Fruit fly (Drosophila melanogaster) whole organism, embryonic: Measurements from ENCODE around the gene CG6106.
A peak's percentile ranks its signal among the peaks of the same experiment; 100 is the strongest.

ENCODE experiments used
- Atf-2 ChIP-seq: fragments of 200-800 bp; sonication (Bioruptor generic); optimal IDR thresholded peaks from 2 replicates; lab custom pipeline; 2016; ENCODE audit warnings: missing biosample characterization, missing genetic modification characterization
- CG11504 ChIP-seq: fragments of 200-800 bp; sonication (Bioruptor generic); optimal IDR thresholded peaks from 3 replicates; lab custom pipeline; 2019; ENCODE audit warnings: missing biosample characterization, mild to moderate bottlenecking, missing genetic modification characterization, moderate library complexity
- CG12769 ChIP-seq: fragments of 200-800 bp; sonication (Bioruptor generic); optimal IDR thresholded peaks from 2 replicates; lab custom pipeline; 2019; ENCODE audit warnings: missing biosample characterization, mild to moderate bottlenecking, missing genetic modification characterization, moderate library complexity
- CG12942 ChIP-seq: fragments of 200-800 bp; sonication (Bioruptor generic); optimal IDR thresholded peaks from 3 replicates; lab custom pipeline; 2016; ENCODE audit warnings: missing biosample characterization, missing genetic modification characterization
- CG13287 ChIP-seq: fragments of 200-800 bp; sonication (Bioruptor generic); IDR thresholded peaks from 2 replicates; pipeline ENCODE4 v1.3.6; 2022; ENCODE audit warnings: missing biosample characterization, missing genetic modification characterization; ENCODE audit not compliant: partially characterized antibody
- CG13624 ChIP-seq: fragments of 200-800 bp; sonication (Bioruptor generic); optimal IDR thresholded peaks from 2 replicates; lab custom pipeline; 2016; ENCODE audit warnings: missing biosample characterization, missing genetic modification characterization
- CG13894 ChIP-seq: fragments of 200-800 bp; sonication (Bioruptor generic); optimal IDR thresholded peaks from 3 replicates; lab custom pipeline; 2018; ENCODE audit warnings: missing biosample characterization, mild to moderate bottlenecking, missing genetic modification characterization, moderate library complexity
- CG15011 ChIP-seq: fragments of 200-800 bp; sonication (Bioruptor generic); optimal IDR thresholded peaks from 3 replicates; lab custom pipeline; 2018; ENCODE audit warnings: missing biosample characterization, mild to moderate bottlenecking, missing genetic modification characterization
- CG15073 ChIP-seq: fragments of 200-800 bp; sonication (Bioruptor generic); optimal IDR thresholded peaks from 2 replicates; lab custom pipeline; 2016; ENCODE audit warnings: missing biosample characterization, missing genetic modification characterization
- CG17568 ChIP-seq: fragments of 200-800 bp; sonication (Bioruptor generic); optimal IDR thresholded peaks from 2 replicates; lab custom pipeline; 2018; ENCODE audit warnings: missing biosample characterization, mild to moderate bottlenecking, missing genetic modification characterization, moderate library complexity
- CG17829 ChIP-seq: fragments of 200-800 bp; optimal IDR thresholded peaks from 2 replicates; lab custom pipeline; 2019; ENCODE audit warnings: missing biosample characterization, mild to moderate bottlenecking, missing genetic modification characterization, moderate library complexity
- CG18476 ChIP-seq: fragments of 200-800 bp; sonication (Bioruptor generic); optimal IDR thresholded peaks from 2 replicates; lab custom pipeline; 2016; ENCODE audit warnings: missing biosample characterization, mild to moderate bottlenecking, missing genetic modification characterization
- CG2120 ChIP-seq: fragments of 200-800 bp; sonication (Bioruptor generic); optimal IDR thresholded peaks from 3 replicates; lab custom pipeline; 2016; ENCODE audit warnings: missing biosample characterization, missing genetic modification characterization
- CG30403 ChIP-seq: fragments of 200-800 bp; sonication (Bioruptor generic); optimal IDR thresholded peaks from 3 replicates; lab custom pipeline; 2016; ENCODE audit warnings: missing biosample characterization, missing genetic modification characterization
- CG3065 ChIP-seq: fragments of 200-800 bp; sonication (Bioruptor generic); optimal IDR thresholded peaks from 2 replicates; lab custom pipeline; 2016; ENCODE audit warnings: missing biosample characterization, missing genetic modification characterization
- CG31224 ChIP-seq: fragments of 200-800 bp; sonication (Bioruptor generic); IDR thresholded peaks from 2 replicates; pipeline ENCODE4 v1.3.6; 2022; ENCODE audit warnings: missing biosample characterization, missing genetic modification characterization
- CG3838 ChIP-seq: fragments of 200-800 bp; sonication (Bioruptor generic); optimal IDR thresholded peaks from 3 replicates; lab custom pipeline; 2016; ENCODE audit warnings: missing biosample characterization, missing genetic modification characterization
- CG3995 ChIP-seq: fragments of 200-800 bp; sonication (Bioruptor generic); optimal IDR thresholded peaks from 3 replicates; lab custom pipeline; 2016; ENCODE audit warnings: missing biosample characterization, missing genetic modification characterization
- CG4854 ChIP-seq: fragments of 200-800 bp; sonication (Bioruptor generic); optimal IDR thresholded peaks from 2 replicates; lab custom pipeline; 2016; ENCODE audit warnings: missing biosample characterization, missing genetic modification characterization, inconsistent platforms
- CG6175 ChIP-seq: fragments of 200-800 bp; sonication (Bioruptor generic); IDR thresholded peaks from 3 replicates; pipeline ENCODE4 v1.3.6; 2022; ENCODE audit warnings: missing biosample characterization, missing genetic modification characterization
- CG6654 ChIP-seq: fragments of 200-800 bp; sonication (Bioruptor generic); optimal IDR thresholded peaks from 2 replicates; lab custom pipeline; 2017; ENCODE audit warnings: missing biosample characterization, mild to moderate bottlenecking, missing genetic modification characterization
- CG6791 ChIP-seq: fragments of 200-800 bp; sonication (Bioruptor generic); IDR thresholded peaks from 3 replicates; pipeline ENCODE4 v1.3.6; 2022; ENCODE audit warnings: missing biosample characterization, missing genetic modification characterization; ENCODE audit not compliant: partially characterized antibody
- CG7963 ChIP-seq: fragments of 200-800 bp; sonication (Bioruptor generic); IDR thresholded peaks from 3 replicates; pipeline ENCODE4 v1.3.6; 2022; ENCODE audit warnings: missing biosample characterization, missing genetic modification characterization; ENCODE audit not compliant: partially characterized antibody
- CG8290 ChIP-seq, 3 experiments: fragments of 200-800 bp; sonication (Bioruptor generic); optimal IDR thresholded peaks; 2 replicates each; lab custom pipeline; 2016 to 2019; ENCODE audit warnings: missing biosample characterization in 3 of 3, missing genetic modification characterization in 3 of 3, mild to moderate bottlenecking in 2 of 3, moderate library complexity in 1 of 3
- CG9437 ChIP-seq: fragments of 200-800 bp; sonication (Bioruptor generic); optimal IDR thresholded peaks from 2 replicates; lab custom pipeline; 2018; ENCODE audit warnings: missing biosample characterization, mild to moderate bottlenecking, missing genetic modification characterization
- CG9932 ChIP-seq: fragments of 200-800 bp; sonication (Bioruptor generic); IDR thresholded peaks from 2 replicates; pipeline ENCODE4 v1.3.6; 2022; ENCODE audit warnings: missing biosample characterization, missing genetic modification characterization
- CkIIα-i1 ChIP-seq: fragments of 200-800 bp; sonication (Bioruptor generic); IDR thresholded peaks from 2 replicates; pipeline ENCODE4 v1.3.6; 2022; ENCODE audit warnings: missing biosample characterization, missing genetic modification characterization
- Doc2 ChIP-seq: fragments of 200-800 bp; sonication (Bioruptor generic); IDR thresholded peaks from 2 replicates; pipeline ENCODE4 v1.3.6; 2022; ENCODE audit warnings: missing biosample characterization, missing genetic modification characterization
- Drgx ChIP-seq: fragments of 200-800 bp; sonication (Bioruptor generic); IDR thresholded peaks from 2 replicates; pipeline ENCODE4 v1.3.6; 2022; ENCODE audit warnings: missing biosample characterization, missing genetic modification characterization
- HLH3B ChIP-seq: fragments of 200-800 bp; sonication (Bioruptor generic); IDR thresholded peaks from 2 replicates; pipeline ENCODE4 v1.3.6; 2022; ENCODE audit warnings: missing biosample characterization, missing genetic modification characterization
- HmgZ ChIP-seq: fragments of 200-800 bp; sonication (Bioruptor generic); optimal IDR thresholded peaks from 2 replicates; lab custom pipeline; 2018; ENCODE audit warnings: missing biosample characterization, mild to moderate bottlenecking, missing genetic modification characterization
- Max ChIP-seq: fragments of 200-800 bp; sonication (Bioruptor generic); optimal IDR thresholded peaks from 2 replicates; lab custom pipeline; 2016; ENCODE audit warnings: missing biosample characterization, mild to moderate bottlenecking, missing genetic modification characterization
- Med ChIP-seq: fragments of 200-800 bp; sonication (Bioruptor generic); peaks from one replicate; lab custom pipeline; 2016; ENCODE audit warnings: missing biosample characterization, missing genetic modification characterization, mild to moderate bottlenecking, inconsistent platforms, moderate library complexity
- NC2β ChIP-seq: fragments of 200-800 bp; sonication (Bioruptor generic); optimal IDR thresholded peaks from 2 replicates; lab custom pipeline; 2016; ENCODE audit warnings: missing biosample characterization, missing genetic modification characterization
- NfI ChIP-seq: fragments of 200-800 bp; sonication (Bioruptor generic); optimal IDR thresholded peaks from 3 replicates; lab custom pipeline; 2018; ENCODE audit warnings: missing biosample characterization, mild to moderate bottlenecking, missing genetic modification characterization, moderate library complexity
- Six4 ChIP-seq: fragments of 200-800 bp; sonication (Bioruptor generic); optimal IDR thresholded peaks from 2 replicates; lab custom pipeline; 2016; ENCODE audit warnings: missing biosample characterization, missing genetic modification characterization
- cad ChIP-seq: fragments of >200 bp; optimal IDR thresholded peaks from 2 replicates; lab custom pipeline; 2017; ENCODE audit warnings: missing biosample characterization, missing genetic modification characterization
- chinmo ChIP-seq: fragments of 200-800 bp; sonication (Bioruptor generic); IDR thresholded peaks from 4 replicates; pipeline ENCODE4 v1.3.6; 2022; ENCODE audit warnings: missing biosample characterization, missing genetic modification characterization; ENCODE audit not compliant: partially characterized antibody
- crp ChIP-seq, 2 experiments: fragments of 200-800 bp; sonication (Bioruptor generic); optimal IDR thresholded peaks; 2 replicates in 1 of 2; 3 replicates in 1 of 2; lab custom pipeline; 2017; ENCODE audit warnings: missing biosample characterization in 2 of 2, missing genetic modification characterization in 2 of 2, mild to moderate bottlenecking in 1 of 2, moderate library complexity in 1 of 2
- dysf ChIP-seq: fragments of 200-800 bp; sonication (Bioruptor generic); IDR thresholded peaks from 3 replicates; pipeline ENCODE4 v1.3.6; 2022; ENCODE audit warnings: missing biosample characterization, missing genetic modification characterization
- her ChIP-seq: fragments of 200-800 bp; sonication (Bioruptor generic); optimal IDR thresholded peaks from 2 replicates; lab custom pipeline; 2016; ENCODE audit warnings: missing biosample characterization, missing genetic modification characterization
- hth ChIP-seq: fragments of >200 bp; optimal IDR thresholded peaks from 2 replicates; lab custom pipeline; 2017; ENCODE audit warnings: inconsistent platforms
- ind ChIP-seq: fragments of 200-800 bp; sonication (Bioruptor generic); optimal IDR thresholded peaks from 3 replicates; lab custom pipeline; 2016; ENCODE audit warnings: missing biosample characterization, missing genetic modification characterization
- ken ChIP-seq: fragments of 200-800 bp; sonication (Bioruptor generic); IDR thresholded peaks from 3 replicates; pipeline ENCODE4 v1.3.6; 2022; ENCODE audit warnings: missing biosample characterization, missing genetic modification characterization
- nmo ChIP-seq: fragments of 200-800 bp; sonication (Bioruptor generic); optimal IDR thresholded peaks from 2 replicates; lab custom pipeline; 2018; ENCODE audit warnings: missing biosample characterization, mild to moderate bottlenecking, missing genetic modification characterization, moderate library complexity
- pb ChIP-seq: fragments of 200-800 bp; sonication (Bioruptor generic); optimal IDR thresholded peaks from 3 replicates; lab custom pipeline; 2016; ENCODE audit warnings: missing biosample characterization, missing genetic modification characterization
- sens ChIP-seq: fragments of 200-800 bp; sonication (Bioruptor generic); peaks from one replicate; lab custom pipeline; 2016; ENCODE audit warnings: missing biosample characterization, missing genetic modification characterization
- stc ChIP-seq: fragments of 200-800 bp; sonication (Bioruptor generic); IDR thresholded peaks from 2 replicates; pipeline ENCODE4 v1.3.6; 2022; ENCODE audit warnings: missing biosample characterization, missing genetic modification characterization
- tin ChIP-seq: fragments of 200-800 bp; sonication (Bioruptor generic); optimal IDR thresholded peaks from 3 replicates; lab custom pipeline; 2016; ENCODE audit warnings: missing biosample characterization, missing genetic modification characterization
- zfh1 ChIP-seq: fragments of 200-800 bp; sonication (Bioruptor generic); IDR thresholded peaks from 3 replicates; pipeline ENCODE4 v1.3.6; 2022; ENCODE audit warnings: missing biosample characterization, missing genetic modification characterization

Gene CG6106

DNA sequence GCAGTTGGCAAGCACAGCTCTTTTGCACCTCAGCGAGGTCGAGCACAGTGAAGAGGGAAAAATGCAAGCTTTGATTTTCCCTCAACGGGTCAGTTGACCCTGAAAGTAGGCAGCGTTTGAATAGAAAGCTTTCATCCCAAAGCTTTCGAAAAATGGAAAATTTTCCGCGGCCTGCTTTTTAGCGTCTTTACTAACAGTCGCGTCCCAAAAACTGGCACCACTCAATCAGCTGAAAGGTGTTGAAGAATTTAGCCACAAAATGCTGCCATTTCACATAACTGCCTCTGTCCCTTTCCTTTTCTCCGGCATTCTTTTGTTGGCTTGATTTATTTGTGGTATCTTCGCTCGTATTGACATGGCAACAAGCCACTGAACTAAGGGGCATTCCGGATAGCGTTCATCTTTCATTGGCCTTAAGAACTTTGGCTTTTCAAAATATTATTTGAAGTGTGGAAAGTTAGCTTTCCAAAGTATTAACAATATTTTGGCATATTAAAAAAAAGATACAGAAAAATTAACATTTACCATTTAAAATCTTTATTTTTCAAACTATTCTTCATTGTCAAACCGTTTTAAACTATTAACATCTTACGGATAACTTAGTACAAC lies 38.7 kb upstream of the CG6106 start:
- no peak for TF ChIP-seq CG8290 (GFP tag; optimal IDR thresholded peaks at IDR 0.05; lab: Kevin White, UChicago)
- TF ChIP-seq CG8290 (tag; optimal IDR thresholded peaks at IDR 0.05; lab: Kevin White, UChicago), result peak in 1 of 2 experiments; percentile 46
- no peak for TF ChIP-seq CG6791 (GFP tag; lab: Robert Waterston, UW)
- no peak for TF ChIP-seq CG17568
- TF ChIP-seq HLH3B, result 0 out of 2 replicates have a peak, but pooled peaks have one; percentile 10
- peak in 1 of 2 experiments; percentile 45 for TF ChIP-seq crp (GFP tag; optimal IDR thresholded peaks at IDR 0.05; lab: Kevin White, UChicago)
- peak; percentile 0 for TF ChIP-seq HmgZ (tag; lab: Kevin White, UChicago)
- TF ChIP-seq CG12769 (tag; lab: Kevin White, UChicago), result peak; percentile 48
- 0 out of 3 replicates have a peak, but pooled peaks have one; percentile 5 for TF ChIP-seq dysf (GFP tag; lab: Robert Waterston, UW)
- TF ChIP-seq CG3065, result no peak
- TF ChIP-seq CG9437 (GFP tag; lab: Kevin White, UChicago), result peak; percentile 9
- no peak for TF ChIP-seq ken (GFP tag; lab: Robert Waterston, UW)
- TF ChIP-seq CG3838 (GFP tag; lab: Kevin White, UChicago), result no peak
- no peak for TF ChIP-seq hth (lab: Kevin White, UChicago)
- no peak for TF ChIP-seq tin (GFP tag; lab: Kevin White, UChicago)
- peak; percentile 14 for TF ChIP-seq NfI (GFP tag; lab: Kevin White, UChicago)
- TF ChIP-seq CG30403 (GFP tag; lab: Kevin White, UChicago), result no peak
- no peak for TF ChIP-seq Atf-2 (GFP tag; lab: Kevin White, UChicago)
- TF ChIP-seq CG6654 (GFP tag; lab: Kevin White, UChicago), result no peak
- no peak for TF ChIP-seq zfh1 (GFP tag; lab: Robert Waterston, UW)
- TF ChIP-seq Drgx, result no peak
- peak; percentile 24 for TF ChIP-seq CG2120 (GFP tag; lab: Kevin White, UChicago)
- peak; percentile 39 for TF ChIP-seq CG11504 (tag; lab: Kevin White, UChicago)
- TF ChIP-seq CG15011, result no peak
- peak; percentile 94 for TF ChIP-seq CG15073 (GFP tag; lab: Kevin White, UChicago)
- no peak for TF ChIP-seq stc (GFP tag; lab: Robert Waterston, UW)
- no peak for TF ChIP-seq nmo (GFP tag; lab: Kevin White, UChicago)
- TF ChIP-seq cad, result no peak
- TF ChIP-seq pb (GFP tag; lab: Kevin White, UChicago), result no peak
- TF ChIP-seq CG31224 (GFP tag; lab: Robert Waterston, UW), result no peak
- TF ChIP-seq CG4854, result no peak
- peak; percentile 36; the same call in 1 of the 3 replicates for TF ChIP-seq CG6175
- peak; percentile 62 for TF ChIP-seq sens
- TF ChIP-seq Doc2 (GFP tag; lab: Robert Waterston, UW), result no peak
- TF ChIP-seq CG13894, result no peak
- TF ChIP-seq NC2β (GFP tag; lab: Kevin White, UChicago), result no peak
- TF ChIP-seq CG3995 (GFP tag; lab: Kevin White, UChicago), result no peak
- TF ChIP-seq Med, result peak; percentile 76
- no peak for TF ChIP-seq Max (GFP tag; lab: Kevin White, UChicago)
- TF ChIP-seq CG7963 (GFP tag; lab: Robert Waterston, UW), result no peak
- 0 out of 2 replicates have a peak, but pooled peaks have one; percentile 8 for TF ChIP-seq CG9932
- TF ChIP-seq chinmo (GFP tag; lab: Robert Waterston, UW), result 0 out of 4 replicates have a peak, but pooled peaks have one; percentile 40
- no peak for TF ChIP-seq ind (GFP tag; lab: Kevin White, UChicago)
- no peak for TF ChIP-seq Six4 (GFP tag; lab: Kevin White, UChicago)
- no peak for TF ChIP-seq her
- TF ChIP-seq CG13287 (GFP tag; lab: Robert Waterston, UW), result peak; percentile 15; the same call in 1 of the 2 replicates
- no peak for TF ChIP-seq CG18476
- no peak for TF ChIP-seq CG12942
- no peak for TF ChIP-seq CG13624 (GFP tag; lab: Kevin White, UChicago)
- TF ChIP-seq CG17829 (tag; lab: Kevin White, UChicago), result no peak
- no peak for TF ChIP-seq CkIIα-i1
